Worm (Caenorhabditis elegans) whole organism, young adult: ENCODE results near the gene T20D3.6.

ENCODE experiments used
- F37B4.10 ChIP-seq: fragments of 200-800 bp; sonication (Bioruptor generic); IDR thresholded peaks from 2 replicates; pipeline ENCODE4 v1.3.6; 2022; ENCODE audit warnings: missing genetic modification characterization, missing compliant biosample characterization
- ceh-58 ChIP-seq: fragments of 200-800 bp; sonication (Bioruptor generic); IDR thresholded peaks from 2 replicates; pipeline ENCODE4 v1.3.6; 2022; ENCODE audit warnings: missing genetic modification characterization, missing compliant biosample characterization
- egl-44 ChIP-seq: fragments of 200-800 bp; sonication (Bioruptor generic); IDR thresholded peaks from 2 replicates; pipeline ENCODE4 v1.3.6; 2022; ENCODE audit warnings: missing genetic modification reagents, missing genetic modification characterization, missing compliant biosample characterization
- egrh-3 ChIP-seq: fragments of 200-800 bp; sonication (Bioruptor generic); IDR thresholded peaks from 2 replicates; pipeline ENCODE4 v1.3.6; 2022; ENCODE audit warnings: missing genetic modification reagents, missing genetic modification characterization, missing compliant biosample characterization

ce11 chrIV:9371126-9371525 is 32.0 kb upstream of the T20D3.6 start, which contains the start of gene fbxc-58:
- TF ChIP-seq egl-44 (GFP tag; lab: Robert Waterston, UW) (no peak), F37B4.10 (no peak), ceh-58 (no peak), egrh-3 (GFP tag; lab: Robert Waterston, UW) (no peak)
